Worm (Caenorhabditis elegans) whole organism, L4 larva: ENCODE data around the gene lgc-1.

ENCODE experiments used
- ceh-28 ChIP-seq: fragments of 150-350 bp; optimal IDR thresholded peaks from 2 replicates; lab custom pipeline; 2014; ENCODE audit warnings: missing biosample characterization, missing genetic modification reagents, missing genetic modification characterization
- hmg-1.1 ChIP-seq: fragments of 200-800 bp; sonication (Bioruptor generic); IDR thresholded peaks from 2 replicates; pipeline ENCODE4 v1.3.6; 2022; ENCODE audit warnings: missing genetic modification reagents, missing genetic modification characterization, missing compliant biosample characterization

DNA sequence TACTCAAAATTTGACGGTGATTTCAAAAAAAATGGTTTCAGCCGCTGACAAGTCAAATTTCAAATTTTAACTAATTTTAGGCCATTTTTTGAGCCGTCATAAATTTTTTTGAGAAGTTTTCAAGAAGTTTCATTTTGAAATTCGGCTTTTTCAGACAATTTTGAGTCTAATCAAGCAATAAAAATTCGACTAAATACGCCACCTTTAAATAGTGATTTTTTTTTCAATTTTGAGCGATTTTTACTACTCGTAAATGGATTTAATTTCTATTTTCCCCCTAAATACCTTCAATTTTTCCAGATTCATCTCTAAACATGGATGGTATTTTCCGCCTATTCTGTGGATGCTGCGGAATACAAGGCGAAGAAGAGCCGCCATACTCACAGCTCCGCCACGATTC is 9.4 kb downstream of the lgc-1 start, which contains the start of gene Y45G5AL.1:
- TF ChIP-seq ceh-28 (tag; lab: Kevin White, UChicago), result no peak
- TF ChIP-seq hmg-1.1, result no peak
